Worm (Caenorhabditis elegans) whole organism, early embryonic: ENCODE measurements around the gene F47G9.6.

Experiments
- F13C5.2 ChIP-seq: sonication (generic microtip); optimal IDR thresholded peaks from 2 replicates; lab custom pipeline; 2017; ENCODE audit warnings: mild to moderate bottlenecking, missing genetic modification characterization, inconsistent platforms, missing compliant biosample characterization
- aly-1 ChIP-seq: sonication (generic microtip); optimal IDR thresholded peaks from 2 replicates; lab custom pipeline; 2016; ENCODE audit warnings: missing genetic modification characterization, missing compliant biosample characterization
- ama-1 ChIP-seq: fragments of 150-350 bp; optimal IDR thresholded peaks from 2 replicates; lab custom pipeline; 2014
- sea-1 ChIP-seq: fragments of 200-800 bp; sonication (Bioruptor generic); conservative IDR thresholded peaks from 2 replicates; pipeline ENCODE4 v1.3.6; 2022; ENCODE audit warnings: missing genetic modification characterization, missing compliant biosample characterization
- tra-4 ChIP-seq: sonication (generic microtip); optimal IDR thresholded peaks from 2 replicates; lab custom pipeline; 2017; ENCODE audit warnings: missing genetic modification characterization, missing compliant biosample characterization

DNA sequence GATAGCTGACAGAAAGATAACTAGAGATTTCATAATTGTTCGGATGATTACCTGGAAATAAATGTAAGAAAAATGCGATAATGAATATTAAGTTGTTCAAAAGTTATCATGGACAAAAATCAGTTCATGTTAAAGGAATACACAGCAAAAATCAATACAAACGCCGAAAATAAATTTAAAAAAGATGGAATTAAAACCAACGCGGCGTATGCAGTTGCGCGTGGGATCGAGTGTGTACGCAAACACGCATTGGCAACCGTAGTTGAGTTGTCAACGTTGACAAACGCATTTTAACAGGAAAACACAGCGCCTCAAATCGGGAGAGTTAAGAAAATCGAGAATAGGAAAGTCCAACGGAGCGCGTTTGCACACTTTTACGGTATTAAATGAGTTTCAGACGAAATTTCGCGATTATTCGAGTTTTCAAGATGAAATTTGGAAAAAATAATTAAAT lies 2.3 kb upstream of the F47G9.6 start, which contains the start of gene tmed-10:
- TF ChIP-seq ama-1 (lab: Kevin White, UChicago) (no peak), tra-4 (no peak), sea-1 (GFP tag; lab: Robert Waterston, UW) (no peak), F13C5.2 (tag; lab: Kevin White, UChicago) (no peak), aly-1 (tag; lab: Kevin White, UChicago) (no peak)
